Worm (Caenorhabditis elegans) whole organism, L3 larva: ENCODE results near the gene phf-14.
A peak's percentile ranks its signal among the peaks of the same experiment; 100 is the strongest.
"Not testable (repeated sequence)": the region's sequence is repeated elsewhere in the genome, so short reads cannot be mapped to it uniquely, and the experiment has no call there.

ENCODE experiments used
- ZK546.5 ChIP-seq: sonication (generic microtip); optimal IDR thresholded peaks from 2 replicates; lab custom pipeline; 2017; ENCODE audit warnings: missing biosample characterization, missing genetic modification characterization
- aly-2 ChIP-seq: fragments of 150-350 bp; optimal IDR thresholded peaks from 2 replicates; lab custom pipeline; 2014; ENCODE audit warnings: missing biosample characterization, missing genetic modification characterization
- ceh-16 ChIP-seq: sonication (generic microtip); optimal IDR thresholded peaks from 2 replicates; lab custom pipeline; 2017; ENCODE audit warnings: missing biosample characterization, missing genetic modification characterization
- ceh-28 ChIP-seq: fragments of 150-350 bp; optimal IDR thresholded peaks from 2 replicates; lab custom pipeline; 2014; ENCODE audit warnings: missing biosample characterization, missing genetic modification reagents, missing genetic modification characterization
- egl-5 ChIP-seq: fragments of 150-350 bp; optimal IDR thresholded peaks from 2 replicates; lab custom pipeline; 2017; ENCODE audit warnings: missing biosample characterization, missing genetic modification reagents, missing genetic modification characterization, inconsistent platforms
- elt-1 ChIP-seq: fragments of 150-350 bp; optimal IDR thresholded peaks from 2 replicates; lab custom pipeline; 2014; ENCODE audit warnings: missing biosample characterization, missing genetic modification characterization
- elt-2 ChIP-seq: sonication (generic microtip); optimal IDR thresholded peaks from 2 replicates; lab custom pipeline; 2016; ENCODE audit warnings: missing genetic modification reagents, mild to moderate bottlenecking, missing genetic modification characterization, missing compliant biosample characterization
- fkh-2 ChIP-seq: fragments of 150-350 bp; optimal IDR thresholded peaks from 2 replicates; lab custom pipeline; 2014; ENCODE audit warnings: missing biosample characterization, missing genetic modification reagents, missing genetic modification characterization
- fos-1 ChIP-seq: fragments of 150-350 bp; optimal IDR thresholded peaks from 2 replicates; lab custom pipeline; 2014; ENCODE audit warnings: missing biosample characterization, missing genetic modification characterization
- hmg-11 ChIP-seq: sonication (generic microtip); optimal IDR thresholded peaks from 2 replicates; lab custom pipeline; 2016; ENCODE audit warnings: missing genetic modification characterization, missing compliant biosample characterization
- jun-1 ChIP-seq: fragments of 150-350 bp; optimal IDR thresholded peaks from 2 replicates; lab custom pipeline; 2014; ENCODE audit warnings: missing biosample characterization, missing genetic modification reagents, missing genetic modification characterization
- lin-15B ChIP-seq: fragments of 150-350 bp; optimal IDR thresholded peaks from 2 replicates; lab custom pipeline; 2014; ENCODE audit warnings: missing biosample characterization, missing genetic modification characterization
- lsy-12 ChIP-seq: sonication (generic microtip); optimal IDR thresholded peaks from 2 replicates; lab custom pipeline; 2016; ENCODE audit warnings: mild to moderate bottlenecking, missing genetic modification characterization, missing compliant biosample characterization
- mdl-1 ChIP-seq: fragments of 150-350 bp; optimal IDR thresholded peaks from 2 replicates; lab custom pipeline; 2014; ENCODE audit warnings: missing biosample characterization, missing genetic modification characterization
- mml-1 ChIP-seq: fragments of 150-350 bp; sonication (generic microtip); optimal IDR thresholded peaks from 3 replicates; lab custom pipeline; 2014; ENCODE audit warnings: missing biosample characterization, missing genetic modification characterization
- nhr-23 ChIP-seq: fragments of 150-350 bp; optimal IDR thresholded peaks from 2 replicates; lab custom pipeline; 2014; ENCODE audit warnings: missing biosample characterization, missing genetic modification reagents, missing genetic modification characterization
- nhr-237 ChIP-seq: fragments of 150-350 bp; optimal IDR thresholded peaks from 2 replicates; lab custom pipeline; 2014; ENCODE audit warnings: missing biosample characterization, missing genetic modification characterization
- nhr-25 ChIP-seq: sonication (generic microtip); optimal IDR thresholded peaks from 2 replicates; lab custom pipeline; 2017; ENCODE audit warnings: missing biosample characterization, missing genetic modification characterization
- nhr-43 ChIP-seq: sonication (generic microtip); optimal IDR thresholded peaks from 2 replicates; lab custom pipeline; 2016; ENCODE audit warnings: mild to moderate bottlenecking, missing genetic modification characterization, missing compliant biosample characterization; ENCODE audit not compliant: poor library complexity, severe bottlenecking
- nhr-67 ChIP-seq: fragments of 150-350 bp; optimal IDR thresholded peaks from 2 replicates; lab custom pipeline; 2014; ENCODE audit warnings: missing biosample characterization, missing genetic modification characterization
- nhr-77 ChIP-seq: fragments of 150-350 bp; optimal IDR thresholded peaks from 2 replicates; lab custom pipeline; 2014; ENCODE audit warnings: missing biosample characterization, missing genetic modification characterization
- pha-4 ChIP-seq: fragments of 150-350 bp; optimal IDR thresholded peaks from 2 replicates; lab custom pipeline; 2014; ENCODE audit warnings: missing biosample characterization, missing genetic modification reagents, missing genetic modification characterization
- pqm-1 ChIP-seq: fragments of 150-350 bp; optimal IDR thresholded peaks from 2 replicates; lab custom pipeline; 2017; ENCODE audit warnings: missing biosample characterization, missing genetic modification characterization, inconsistent platforms
- sea-2 ChIP-seq: fragments of 150-350 bp; sonication (generic microtip); optimal IDR thresholded peaks from 4 replicates; lab custom pipeline; 2014; ENCODE audit warnings: missing biosample characterization, missing genetic modification reagents, missing genetic modification characterization
- skn-1 ChIP-seq: fragments of 150-350 bp; optimal IDR thresholded peaks from 2 replicates; lab custom pipeline; 2014; ENCODE audit warnings: missing biosample characterization, missing genetic modification characterization
- snpc-4 ChIP-seq: fragments of 150-350 bp; optimal IDR thresholded peaks from 2 replicates; lab custom pipeline; 2014; ENCODE audit warnings: missing biosample characterization, missing genetic modification characterization
- unc-62 ChIP-seq: fragments of 150-350 bp; sonication (generic microtip); optimal IDR thresholded peaks from 4 replicates; lab custom pipeline; 2014; ENCODE audit warnings: missing biosample characterization, missing genetic modification reagents, missing genetic modification characterization
- ztf-11 ChIP-seq: fragments of 150-350 bp; optimal IDR thresholded peaks from 2 replicates; lab custom pipeline; 2014; ENCODE audit warnings: missing biosample characterization, missing genetic modification characterization
- ztf-4 ChIP-seq: fragments of 150-350 bp; optimal IDR thresholded peaks from 2 replicates; lab custom pipeline; 2014; ENCODE audit warnings: missing biosample characterization, missing genetic modification characterization

phf-14 gene

DNA sequence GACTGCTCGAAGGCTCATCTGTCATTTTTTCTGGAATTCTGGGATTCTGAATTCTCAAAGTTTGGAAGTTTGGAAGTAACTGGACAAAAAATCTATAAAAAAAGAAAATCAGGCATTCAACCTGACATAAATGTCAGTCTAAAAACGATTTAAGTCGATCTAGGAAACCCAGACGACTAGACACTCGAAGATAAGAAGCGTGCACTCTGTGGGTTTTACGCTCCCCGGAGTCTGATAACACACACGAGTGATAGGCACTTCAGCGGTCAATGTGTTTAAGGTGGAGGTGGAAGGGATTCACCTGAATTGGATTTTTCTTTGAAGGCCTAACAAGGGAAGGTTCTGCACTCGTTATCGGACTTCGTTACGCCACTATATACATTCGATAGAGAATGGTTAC, 17.7 kb downstream of the phf-14 start, which contains the start of gene C06H5.6:
Gene C06H5.6, minus strand, starts transcription at position 46 of the 400 bp plus-strand sequence.
- TF ChIP-seq elt-2 (tag; lab: Kevin White, UChicago), result peak; percentile 73
- TF ChIP-seq pqm-1 (tag; lab: Kevin White, UChicago), result peak; percentile 16
- TF ChIP-seq ceh-28 (tag; lab: Kevin White, UChicago), result no peak

DNA sequence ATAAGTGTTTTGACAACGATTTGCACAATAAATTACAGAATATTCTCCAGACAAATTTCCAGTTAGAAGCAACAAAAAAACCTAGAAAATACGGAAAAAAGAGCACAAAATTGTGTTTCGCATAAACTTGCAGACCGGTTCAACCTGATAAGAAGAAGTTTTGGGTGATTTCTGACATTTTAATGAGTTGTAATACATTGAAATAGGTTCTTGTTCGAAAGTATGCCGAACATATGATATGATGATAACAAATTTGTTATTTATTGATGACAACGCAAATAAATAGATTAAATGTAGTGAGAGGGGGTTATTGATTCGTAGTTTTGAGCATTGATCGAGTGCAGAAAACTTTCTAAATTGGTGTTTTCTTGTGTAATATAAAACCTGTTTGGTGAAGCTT, 20.1 kb downstream of the phf-14 start:
- TF ChIP-seq snpc-4 (tag; lab: Kevin White, UChicago), result no peak
- TF ChIP-seq hmg-11 (tag; lab: Kevin White, UChicago), result no peak
- TF ChIP-seq aly-2 (tag; lab: Kevin White, UChicago), result no peak
- TF ChIP-seq ceh-28 (tag; lab: Kevin White, UChicago), result peak; percentile 20
- peak; percentile 20 for TF ChIP-seq pha-4 (tag; lab: Kevin White, UChicago)
- TF ChIP-seq ztf-4 (tag; lab: Kevin White, UChicago), result no peak
- no peak for TF ChIP-seq sea-2 (GFP tag; lab: Kevin White, UChicago)
- peak; percentile 75 for TF ChIP-seq elt-2 (tag; lab: Kevin White, UChicago)
- TF ChIP-seq mdl-1, result no peak
- no peak for TF ChIP-seq nhr-67 (tag; lab: Kevin White, UChicago)
- TF ChIP-seq nhr-23 (tag; lab: Kevin White, UChicago), result no peak
- peak; percentile 41 for TF ChIP-seq pqm-1 (tag; lab: Kevin White, UChicago)
- TF ChIP-seq nhr-77 (tag; lab: Kevin White, UChicago), result no peak
- TF ChIP-seq, all 47 proteins: peak for 4

DNA sequence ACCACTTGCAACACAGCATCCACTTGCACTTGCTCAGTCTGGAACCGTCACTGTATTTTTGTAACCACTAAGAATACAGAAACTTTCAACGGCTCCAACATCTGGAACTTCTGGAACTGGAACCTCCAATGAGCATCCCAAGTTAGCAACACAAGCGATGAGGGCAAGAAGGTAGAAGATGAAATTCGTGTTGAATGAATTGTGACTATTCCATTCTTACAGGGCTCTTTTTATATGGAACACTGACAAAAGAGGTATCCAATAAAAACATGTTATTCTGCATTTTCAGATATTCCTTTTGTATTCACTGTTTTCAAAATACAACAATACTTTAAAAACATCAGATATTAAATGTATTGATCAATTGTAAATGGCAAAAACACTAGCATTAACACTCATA, 22.8 kb downstream of the phf-14 start, which contains the start of gene C06H5.11:
Gene C06H5.11, minus strand, starts transcription at position 101 of the 400 bp plus-strand sequence.
- not testable (repeated sequence) for TF ChIP-seq unc-62; ztf-11 (tag; lab: Kevin White, UChicago); ztf-4 (tag; lab: Kevin White, UChicago)

DNA sequence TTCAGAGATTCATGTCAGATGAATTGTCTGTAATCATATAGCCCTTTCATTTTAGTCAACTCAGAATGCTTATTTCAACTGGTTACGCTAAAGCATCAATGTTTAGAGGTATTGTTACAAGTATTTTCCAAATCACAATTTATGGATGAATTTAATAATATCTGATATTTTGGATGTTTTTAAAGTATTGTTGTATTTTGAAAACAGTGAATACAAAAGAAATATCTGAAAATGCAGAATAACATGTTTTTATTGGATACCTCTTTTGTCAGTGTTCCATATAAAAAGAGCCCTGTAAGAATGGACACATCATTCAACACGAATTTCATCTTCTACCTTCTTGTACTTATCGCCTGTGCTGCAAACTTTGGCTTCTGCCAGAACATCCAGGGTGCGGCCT, 23.3 kb downstream of the phf-14 start, which contains the start of gene C06H5.12:
Gene C06H5.12, plus strand, starts transcription at position 301 of the 400 bp plus-strand sequence.
- TF ChIP-seq lsy-12 (tag; lab: Kevin White, UChicago); skn-1; nhr-25 (tag; lab: Kevin White, UChicago): not testable (repeated sequence)

DNA sequence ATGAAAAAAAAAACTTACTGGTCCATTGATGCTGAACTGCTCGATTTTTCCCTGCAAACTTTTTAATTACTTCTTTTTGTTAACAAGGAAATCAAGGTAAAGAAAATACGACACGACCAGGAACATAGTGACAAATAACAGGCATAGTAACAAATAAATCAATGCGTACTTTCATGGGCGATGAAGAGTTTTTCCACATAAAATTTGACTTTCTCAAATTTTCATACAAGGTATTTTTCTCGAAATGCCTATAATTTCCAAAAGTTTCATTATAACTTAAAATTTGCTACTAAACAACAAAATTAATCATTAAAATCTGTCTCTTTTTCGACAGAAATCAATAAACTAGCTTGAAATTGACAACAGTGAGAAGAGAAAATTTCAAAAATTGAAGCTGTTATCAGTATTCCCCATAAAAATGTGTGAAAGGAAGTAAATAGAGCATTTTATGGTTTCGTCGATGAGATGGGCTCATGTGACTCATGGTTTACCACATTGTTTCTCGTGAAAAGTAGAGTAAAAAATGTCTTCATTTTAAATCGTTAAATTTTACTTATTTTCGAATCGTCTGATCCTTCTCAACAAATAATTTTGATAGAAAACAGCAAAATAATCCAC, 25.7 kb downstream of the phf-14 start, which contains the start of gene fbxa-156:
Gene fbxa-156, minus strand, starts transcription at position 51 of the 618 bp plus-strand sequence.
- TF ChIP-seq ceh-16 (tag; lab: Kevin White, UChicago) (no peak), pha-4 (tag; lab: Kevin White, UChicago) (peak; percentile 44), pqm-1 (tag; lab: Kevin White, UChicago) (no peak), sea-2 (GFP tag; lab: Kevin White, UChicago) (no peak), nhr-43 (tag; lab: Kevin White, UChicago) (no peak), lin-15B (no peak), elt-1 (no peak), fos-1 (no peak), jun-1 (no peak), fkh-2 (no peak), hmg-11 (tag; lab: Kevin White, UChicago) (no peak), egl-5 (tag; lab: Kevin White, UChicago) (no peak), mml-1 (no peak), nhr-77 (tag; lab: Kevin White, UChicago) (no peak), nhr-25 (tag; lab: Kevin White, UChicago) (no peak), nhr-237 (tag; lab: Kevin White, UChicago) (no peak), elt-2 (tag; lab: Kevin White, UChicago) (peak; percentile 67)

DNA sequence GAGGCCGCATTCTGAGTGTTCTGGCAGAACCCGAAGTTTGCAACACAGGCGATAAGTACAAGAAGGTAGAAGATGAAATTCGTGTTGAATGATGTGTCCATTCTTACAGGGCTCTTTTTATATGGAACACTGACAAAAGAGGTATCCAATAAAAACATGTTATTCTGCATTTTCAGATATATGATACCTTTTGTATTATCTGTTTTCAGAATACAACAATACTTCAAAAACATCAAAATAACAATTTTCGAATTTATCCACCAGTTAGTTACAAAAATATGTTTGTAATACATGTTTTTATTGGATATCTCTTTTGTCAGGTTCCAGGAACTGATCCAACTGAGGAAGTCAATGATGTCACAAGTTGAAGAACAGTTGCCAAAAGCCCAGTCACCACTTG, 26.5 kb downstream of the phf-14 start, which contains the start of gene C06H5.13:
Gene C06H5.13, minus strand, starts transcription at position 101 of the 400 bp plus-strand sequence.
- TF ChIP-seq ZK546.5; ceh-28 (tag; lab: Kevin White, UChicago); nhr-25 (tag; lab: Kevin White, UChicago): not testable (repeated sequence)
